Worm (Caenorhabditis elegans): ENCODE data around the gene exos-8.

DNA sequence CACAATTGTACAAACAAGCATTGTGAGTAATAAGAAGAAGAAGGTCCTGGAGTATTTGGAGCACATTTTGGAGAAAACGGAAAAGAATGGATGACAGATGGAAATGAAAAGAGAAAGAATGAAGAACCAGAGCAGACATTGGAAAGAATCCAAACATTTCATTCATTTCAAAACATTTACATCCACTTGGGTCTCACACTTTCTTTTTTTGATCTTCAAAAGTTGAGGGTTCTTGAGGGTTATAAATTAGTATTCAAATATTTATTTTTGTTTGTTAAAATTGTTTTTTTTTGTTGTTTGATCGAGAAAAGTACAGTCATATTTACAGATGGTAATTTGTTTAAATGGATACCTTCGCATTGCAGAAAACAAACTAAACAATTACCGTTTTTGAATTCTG, 7.8 kb upstream of the exos-8 start, which contains the start of gene T14B4.9:
- TF ChIP-seq F37B4.10 (GFP tag; IDR thresholded peaks at IDR 0.05), result no peak
- TF ChIP-seq B0019.2 (GFP tag; conservative IDR thresholded peaks at IDR 0.05), result no peak
- no peak for TF ChIP-seq him-1 (tag; optimal IDR thresholded peaks at IDR 0.05)
- no peak for TF ChIP-seq fkh-3 (tag; optimal IDR thresholded peaks at IDR 0.05)
- TF ChIP-seq ets-4 (GFP tag; optimal IDR thresholded peaks at IDR 0.05), result no peak
- no peak for TF ChIP-seq snpc-4 (GFP tag; optimal IDR thresholded peaks at IDR 0.05)
- TF ChIP-seq snpc-4 (tag; optimal IDR thresholded peaks at IDR 0.05), result no peak
- no peak for TF ChIP-seq F10E7.11 (tag; optimal IDR thresholded peaks at IDR 0.05)
- TF ChIP-seq K12H6.12 (tag; optimal IDR thresholded peaks at IDR 0.05), result no peak
- no peak for TF ChIP-seq F22D6.2 (tag; optimal IDR thresholded peaks at IDR 0.05)
- TF ChIP-seq mxl-1 (tag; optimal IDR thresholded peaks at IDR 0.05), result no peak
